Fruit fly (Drosophila melanogaster) whole organism, embryonic: Measurements from ENCODE around the gene NK7.1.
A peak's percentile ranks its signal among the peaks of the same experiment; 100 is the strongest.

ENCODE experiments used
- Atf-2 ChIP-seq: fragments of 200-800 bp; sonication (Bioruptor generic); optimal IDR thresholded peaks from 2 replicates; lab custom pipeline; 2016; ENCODE audit warnings: missing biosample characterization, missing genetic modification characterization
- B-H1 ChIP-seq: fragments of 200-800 bp; sonication (Bioruptor generic); IDR thresholded peaks from 3 replicates; pipeline ENCODE4 v1.3.6; 2022; ENCODE audit warnings: missing biosample characterization, missing genetic modification characterization
- C15 ChIP-seq: fragments of 200-800 bp; sonication (Bioruptor generic); IDR thresholded peaks from 3 replicates; pipeline ENCODE4 v1.3.6; 2022; ENCODE audit warnings: missing biosample characterization, missing genetic modification characterization
- CG10959 ChIP-seq: fragments of 200-800 bp; sonication (Bioruptor generic); IDR thresholded peaks from 2 replicates; pipeline ENCODE4 v1.3.6; 2022; ENCODE audit warnings: missing biosample characterization, missing genetic modification characterization
- CG1233 ChIP-seq: fragments of 200-800 bp; sonication (Bioruptor generic); optimal IDR thresholded peaks from 4 replicates; lab custom pipeline; 2018; ENCODE audit warnings: missing biosample characterization, mild to moderate bottlenecking, missing genetic modification characterization
- CG12744 ChIP-seq: fragments of 200-800 bp; sonication (Bioruptor generic); optimal IDR thresholded peaks from 2 replicates; lab custom pipeline; 2016; ENCODE audit warnings: missing biosample characterization, missing genetic modification characterization
- CG15479 ChIP-seq: fragments of 200-800 bp; sonication (Bioruptor generic); optimal IDR thresholded peaks from 3 replicates; lab custom pipeline; 2019; ENCODE audit warnings: missing biosample characterization, mild to moderate bottlenecking, missing genetic modification characterization, moderate library complexity
- CG15601 ChIP-seq: fragments of 200-800 bp; sonication (Bioruptor generic); optimal IDR thresholded peaks from 3 replicates; lab custom pipeline; 2019; ENCODE audit warnings: missing biosample characterization, mild to moderate bottlenecking, missing genetic modification characterization, moderate library complexity
- CG17385 ChIP-seq: fragments of 200-800 bp; sonication (Bioruptor generic); optimal IDR thresholded peaks from 3 replicates; lab custom pipeline; 2018; ENCODE audit warnings: missing biosample characterization, mild to moderate bottlenecking, missing genetic modification characterization
- CG17829 ChIP-seq: fragments of 200-800 bp; optimal IDR thresholded peaks from 2 replicates; lab custom pipeline; 2019; ENCODE audit warnings: missing biosample characterization, mild to moderate bottlenecking, missing genetic modification characterization, moderate library complexity
- CG2116 ChIP-seq: fragments of 200-800 bp; sonication (Bioruptor generic); optimal IDR thresholded peaks from 3 replicates; lab custom pipeline; 2018; ENCODE audit warnings: missing biosample characterization, mild to moderate bottlenecking, missing genetic modification characterization
- CG31224 ChIP-seq: fragments of 200-800 bp; sonication (Bioruptor generic); IDR thresholded peaks from 2 replicates; pipeline ENCODE4 v1.3.6; 2022; ENCODE audit warnings: missing biosample characterization, missing genetic modification characterization
- CG33557 ChIP-seq: fragments of 200-800 bp; sonication (Bioruptor generic); optimal IDR thresholded peaks from 2 replicates; lab custom pipeline; 2019; ENCODE audit warnings: missing biosample characterization, mild to moderate bottlenecking, missing genetic modification characterization, moderate library complexity
- CG5180 ChIP-seq: fragments of 200-800 bp; sonication (Bioruptor generic); optimal IDR thresholded peaks from 3 replicates; lab custom pipeline; 2017; ENCODE audit warnings: missing biosample characterization, missing genetic modification characterization, mild to moderate bottlenecking, moderate library complexity, missing genetic modification reagents
- CG8281 ChIP-seq: fragments of 200-800 bp; sonication (Bioruptor generic); optimal IDR thresholded peaks from 2 replicates; lab custom pipeline; 2018; ENCODE audit warnings: missing biosample characterization, mild to moderate bottlenecking, missing genetic modification characterization, moderate library complexity
- CG8388 ChIP-seq: fragments of 200-800 bp; sonication (Bioruptor generic); optimal IDR thresholded peaks from 2 replicates; lab custom pipeline; 2019; ENCODE audit warnings: missing biosample characterization, mild to moderate bottlenecking, missing genetic modification characterization, moderate library complexity
- CrebB ChIP-seq: fragments of 200-800 bp; sonication (Bioruptor generic); optimal IDR thresholded peaks from 3 replicates; lab custom pipeline; 2018; ENCODE audit warnings: missing biosample characterization, mild to moderate bottlenecking, missing genetic modification characterization
- Hr39 ChIP-seq: fragments of >200 bp; optimal IDR thresholded peaks from 2 replicates; lab custom pipeline; 2017
- Hr78 ChIP-seq, 2 experiments: fragments of 200-800 bp in 1 of 2; fragments of >200 bp in 1 of 2; sonication (Bioruptor generic) in 1 of 2; optimal IDR thresholded peaks; 2 replicates each; lab custom pipeline; 2017 to 2019; ENCODE audit warnings: missing biosample characterization in 2 of 2, missing genetic modification characterization in 2 of 2, mild to moderate bottlenecking in 1 of 2, moderate library complexity in 1 of 2
- Hsf ChIP-seq: fragments of 200-800 bp; sonication (Bioruptor generic); optimal IDR thresholded peaks from 3 replicates; lab custom pipeline; 2016; ENCODE audit warnings: missing biosample characterization, missing genetic modification characterization
- MESR4 ChIP-seq: fragments of 200-800 bp; sonication (Bioruptor generic); optimal IDR thresholded peaks from 2 replicates; lab custom pipeline; 2018; ENCODE audit warnings: missing biosample characterization, mild to moderate bottlenecking, missing genetic modification characterization, moderate library complexity
- Neu2 ChIP-seq: fragments of 200-800 bp; sonication (Bioruptor generic); optimal IDR thresholded peaks from 3 replicates; lab custom pipeline; 2016; ENCODE audit warnings: missing biosample characterization, missing genetic modification characterization, borderline replicate concordance
- Ravus ChIP-seq: fragments of 200-800 bp; sonication (Bioruptor generic); IDR thresholded peaks from 2 replicates; pipeline ENCODE4 v1.3.6; 2022; ENCODE audit warnings: missing biosample characterization, missing genetic modification characterization
- Scr ChIP-seq: fragments of 200-800 bp; sonication (Bioruptor generic); IDR thresholded peaks from 2 replicates; pipeline ENCODE4 v1.3.6; 2022; ENCODE audit warnings: missing biosample characterization, missing genetic modification characterization; ENCODE audit not compliant: partially characterized antibody
- Sin3A ChIP-seq: fragments of >200 bp; optimal IDR thresholded peaks from 2 replicates; lab custom pipeline; 2018
- Six4 ChIP-seq: fragments of 200-800 bp; sonication (Bioruptor generic); optimal IDR thresholded peaks from 2 replicates; lab custom pipeline; 2016; ENCODE audit warnings: missing biosample characterization, missing genetic modification characterization
- ab ChIP-seq: fragments of 200-800 bp; sonication (Bioruptor generic); optimal IDR thresholded peaks from 2 replicates; lab custom pipeline; 2016; ENCODE audit warnings: missing biosample characterization, missing genetic modification characterization
- abd-A ChIP-seq: fragments of 200-800 bp; sonication (Bioruptor generic); optimal IDR thresholded peaks from 3 replicates; lab custom pipeline; 2019; ENCODE audit warnings: missing biosample characterization, mild to moderate bottlenecking, missing genetic modification characterization, moderate library complexity
- dmrt99B ChIP-seq: fragments of 200-800 bp; sonication (Bioruptor generic); optimal IDR thresholded peaks from 2 replicates; lab custom pipeline; 2018; ENCODE audit warnings: missing biosample characterization, mild to moderate bottlenecking, missing genetic modification characterization, moderate library complexity
- emc ChIP-seq: fragments of 200-800 bp; sonication (Bioruptor generic); optimal IDR thresholded peaks from 2 replicates; lab custom pipeline; 2016; ENCODE audit warnings: missing biosample characterization, missing genetic modification characterization
- eyg ChIP-seq: fragments of 200-800 bp; sonication (Bioruptor generic); optimal IDR thresholded peaks from 3 replicates; lab custom pipeline; 2016; ENCODE audit warnings: missing biosample characterization, missing genetic modification characterization
- fd102C ChIP-seq: fragments of 200-800 bp; sonication (Bioruptor generic); optimal IDR thresholded peaks from 2 replicates; lab custom pipeline; 2018; ENCODE audit warnings: missing biosample characterization, mild to moderate bottlenecking, missing genetic modification characterization, moderate library complexity
- gcm ChIP-seq: fragments of 200-800 bp; sonication (Bioruptor generic); optimal IDR thresholded peaks from 2 replicates; lab custom pipeline; 2019; ENCODE audit warnings: missing biosample characterization, mild to moderate bottlenecking, missing genetic modification characterization, moderate library complexity
- grau ChIP-seq: fragments of 200-800 bp; optimal IDR thresholded peaks from 3 replicates; lab custom pipeline; 2019; ENCODE audit warnings: missing biosample characterization, mild to moderate bottlenecking, missing genetic modification characterization, moderate library complexity
- grn ChIP-seq: fragments of 200-800 bp; sonication (Bioruptor generic); optimal IDR thresholded peaks from 3 replicates; lab custom pipeline; 2017; ENCODE audit warnings: missing biosample characterization, missing genetic modification characterization
- gt ChIP-seq: fragments of 200-800 bp; sonication (Bioruptor generic); IDR thresholded peaks from 2 replicates; pipeline ENCODE4 v1.3.6; 2022; ENCODE audit warnings: missing biosample characterization, missing genetic modification characterization
- hkb ChIP-seq, 2 experiments: fragments of 200-800 bp in 1 of 2; fragments of >200 bp in 1 of 2; sonication (Bioruptor generic) in 1 of 2; IDR thresholded peaks in 1 of 2; optimal IDR thresholded peaks in 1 of 2; 2 replicates each; pipeline versions ENCODE4 v1.3.6 to Lab custom; 2017 to 2022; ENCODE audit warnings: missing biosample characterization in 1 of 2, missing genetic modification characterization in 1 of 2
- lbe ChIP-seq: fragments of 200-800 bp; sonication (Bioruptor generic); optimal IDR thresholded peaks from 2 replicates; lab custom pipeline; 2016; ENCODE audit warnings: missing biosample characterization, mild to moderate bottlenecking, missing genetic modification characterization
- lov ChIP-seq, 2 experiments: fragments of 200-800 bp in 1 of 2; fragments of >200 bp in 1 of 2; sonication (Bioruptor generic) in 1 of 2; IDR thresholded peaks in 1 of 2; optimal IDR thresholded peaks in 1 of 2; 2 replicates in 1 of 2; 3 replicates in 1 of 2; pipeline versions ENCODE4 v1.3.6 to Lab custom; 2017 to 2022; ENCODE audit warnings: missing biosample characterization in 1 of 2, missing genetic modification characterization in 1 of 2
- luna ChIP-seq: fragments of 200-800 bp; sonication (Bioruptor generic); optimal IDR thresholded peaks from 2 replicates; lab custom pipeline; 2016; ENCODE audit warnings: missing biosample characterization, missing genetic modification characterization
- pros ChIP-seq: fragments of 200-800 bp; sonication (Bioruptor generic); optimal IDR thresholded peaks from 3 replicates; lab custom pipeline; 2019; ENCODE audit warnings: missing biosample characterization, mild to moderate bottlenecking, missing genetic modification characterization, moderate library complexity
- pzg ChIP-seq: fragments of 200-800 bp; sonication (Bioruptor generic); optimal IDR thresholded peaks from 3 replicates; lab custom pipeline; 2018; ENCODE audit warnings: missing biosample characterization, mild to moderate bottlenecking, missing genetic modification characterization, moderate library complexity
- sens ChIP-seq: fragments of 200-800 bp; sonication (Bioruptor generic); peaks from one replicate; lab custom pipeline; 2016; ENCODE audit warnings: missing biosample characterization, missing genetic modification characterization
- sima ChIP-seq: fragments of 200-800 bp; sonication (Bioruptor generic); optimal IDR thresholded peaks from 2 replicates; lab custom pipeline; 2016; ENCODE audit warnings: missing biosample characterization, missing genetic modification characterization
- sob ChIP-seq: fragments of 200-800 bp; sonication (Bioruptor generic); IDR thresholded peaks from 2 replicates; pipeline ENCODE4 v1.3.6; 2022; ENCODE audit warnings: missing biosample characterization, missing genetic modification characterization
- tap ChIP-seq: fragments of 200-800 bp; optimal IDR thresholded peaks from 3 replicates; lab custom pipeline; 2019; ENCODE audit warnings: missing biosample characterization, mild to moderate bottlenecking, missing genetic modification characterization, moderate library complexity
- tx ChIP-seq: fragments of 200-800 bp; sonication (Bioruptor generic); optimal IDR thresholded peaks from 2 replicates; lab custom pipeline; 2016; ENCODE audit warnings: missing biosample characterization, missing genetic modification characterization
- wor ChIP-seq: fragments of 200-800 bp; sonication (Bioruptor generic); IDR thresholded peaks from 2 replicates; pipeline ENCODE4 v1.3.6; 2022; ENCODE audit warnings: missing biosample characterization, missing genetic modification characterization
- yki ChIP-seq: fragments of >200 bp; optimal IDR thresholded peaks from 3 replicates; lab custom pipeline; 2018

NK7.1 gene

dm6 chr3R:14373192-14373827 lies 559 bp upstream of the NK7.1 start (continued):
- peak; percentile 94 for TF ChIP-seq abd-A (tag; lab: Kevin White, UChicago)
- TF ChIP-seq CG10959 (GFP tag; lab: Robert Waterston, UW) = peak; percentile 68
- TF ChIP-seq gt (GFP tag; lab: Robert Waterston, UW) = peak; percentile 48; the same call in 1 of the 2 replicates
- TF ChIP-seq eyg (GFP tag; lab: Kevin White, UChicago) = peak; percentile 83
- peak; percentile 45 for TF ChIP-seq Neu2 (GFP tag; lab: Kevin White, UChicago)
- peak; percentile 95 for TF ChIP-seq Atf-2 (GFP tag; lab: Kevin White, UChicago)
- TF ChIP-seq ab (GFP tag; lab: Kevin White, UChicago) = peak; percentile 95
- peak; percentile 89 for TF ChIP-seq luna (GFP tag; lab: Kevin White, UChicago)
- peak; percentile 96 for TF ChIP-seq wor (GFP tag; lab: Robert Waterston, UW)
- TF ChIP-seq dmrt99B (tag; lab: Kevin White, UChicago) = peak; percentile 88
- TF ChIP-seq grau (tag; lab: Kevin White, UChicago) = peak; percentile 92
- TF ChIP-seq CG15479 (GFP tag; lab: Kevin White, UChicago) = no peak
- TF ChIP-seq sob (GFP tag; lab: Robert Waterston, UW) = peak; percentile 88
- no peak for TF ChIP-seq pzg (GFP tag; lab: Kevin White, UChicago)
- TF ChIP-seq Sin3A = no peak
- peak; percentile 100 for TF ChIP-seq sens (GFP tag; lab: Kevin White, UChicago)
- TF ChIP-seq emc (GFP tag; lab: Kevin White, UChicago) = peak; percentile 77
- peak; percentile 97 for TF ChIP-seq Hsf (GFP tag; lab: Kevin White, UChicago)
- TF ChIP-seq lbe = no peak
- TF ChIP-seq tap = peak; percentile 62
- peak; percentile 90 for TF ChIP-seq CG12744 (GFP tag; lab: Kevin White, UChicago)
- TF ChIP-seq B-H1 (GFP tag; lab: Robert Waterston, UW) = peak; percentile 88
- peak; percentile 70 for TF ChIP-seq CG1233
- peak; percentile 70 for TF ChIP-seq CG31224 (GFP tag; lab: Robert Waterston, UW)
- no peak for TF ChIP-seq Scr (GFP tag; lab: Robert Waterston, UW)
- TF ChIP-seq Hr39 (lab: Kevin White, UChicago) = no peak
- TF ChIP-seq CG2116 (GFP tag; lab: Kevin White, UChicago) = peak; percentile 66
- TF ChIP-seq C15 (GFP tag; lab: Robert Waterston, UW) = no peak
- peak; percentile 88 for TF ChIP-seq CrebB (tag; lab: Kevin White, UChicago)
- TF ChIP-seq gcm (GFP tag; lab: Kevin White, UChicago) = peak; percentile 79
- no peak for TF ChIP-seq fd102C (GFP tag; lab: Kevin White, UChicago)
- peak; percentile 92 for TF ChIP-seq CG8388 (GFP tag; lab: Kevin White, UChicago)
- TF ChIP-seq CG8281 = peak; percentile 63
- no peak for TF ChIP-seq yki
- peak; percentile 74 for TF ChIP-seq CG33557
- TF ChIP-seq CG15601 (tag; lab: Kevin White, UChicago) = peak; percentile 90
- TF ChIP-seq sima = peak; percentile 82
- peak; percentile 35 for TF ChIP-seq MESR4 (GFP tag; lab: Kevin White, UChicago)
- no peak for TF ChIP-seq hkb (optimal IDR thresholded peaks at IDR 0.05; lab: Kevin White, UChicago)
- TF ChIP-seq hkb (GFP tag; IDR thresholded peaks at IDR 0.05; lab: Robert Waterston, UW) = peak; percentile 87
- peak; percentile 96 for TF ChIP-seq tx
- TF ChIP-seq Ravus (GFP tag; lab: Robert Waterston, UW) = peak; percentile 83
- TF ChIP-seq Six4 (GFP tag; lab: Kevin White, UChicago) = peak; percentile 87
- TF ChIP-seq grn = peak; percentile 47
- TF ChIP-seq CG5180 (GFP tag; lab: Kevin White, UChicago) = peak; percentile 65
- TF ChIP-seq lov (optimal IDR thresholded peaks at IDR 0.05; lab: Kevin White, UChicago) = no peak
- TF ChIP-seq lov (GFP tag; IDR thresholded peaks at IDR 0.05; lab: Robert Waterston, UW) = peak; percentile 93
- TF ChIP-seq CG17385 = peak; percentile 91
- peak; percentile 73 for TF ChIP-seq CG17829 (tag; lab: Kevin White, UChicago)
- TF ChIP-seq pros (GFP tag; lab: Kevin White, UChicago) = peak; percentile 29
- peak in 1 of 2 experiments; percentile 44 for TF ChIP-seq Hr78 (GFP tag; optimal IDR thresholded peaks at IDR 0.05; lab: Kevin White, UChicago)
